Worm (Caenorhabditis elegans) whole organism, L3 larva: ENCODE measurements around the gene fmo-5.

Experiments used
- ZK546.5 ChIP-seq: sonication (generic microtip); optimal IDR thresholded peaks from 2 replicates; lab custom pipeline; 2017; ENCODE audit warnings: missing biosample characterization, missing genetic modification characterization
- ceh-16 ChIP-seq: sonication (generic microtip); optimal IDR thresholded peaks from 2 replicates; lab custom pipeline; 2017; ENCODE audit warnings: missing biosample characterization, missing genetic modification characterization
- ceh-28 ChIP-seq: fragments of 150-350 bp; optimal IDR thresholded peaks from 2 replicates; lab custom pipeline; 2014; ENCODE audit warnings: missing biosample characterization, missing genetic modification reagents, missing genetic modification characterization
- ceh-82 ChIP-seq: fragments of 150-350 bp; optimal IDR thresholded peaks from 2 replicates; lab custom pipeline; 2014; ENCODE audit warnings: missing biosample characterization, missing genetic modification characterization
- mml-1 ChIP-seq: fragments of 150-350 bp; sonication (generic microtip); optimal IDR thresholded peaks from 3 replicates; lab custom pipeline; 2014; ENCODE audit warnings: missing biosample characterization, missing genetic modification characterization
- sea-2 ChIP-seq: fragments of 150-350 bp; sonication (generic microtip); optimal IDR thresholded peaks from 4 replicates; lab custom pipeline; 2014; ENCODE audit warnings: missing biosample characterization, missing genetic modification reagents, missing genetic modification characterization
- skn-1 ChIP-seq: fragments of 150-350 bp; optimal IDR thresholded peaks from 2 replicates; lab custom pipeline; 2014; ENCODE audit warnings: missing biosample characterization, missing genetic modification characterization

DNA sequence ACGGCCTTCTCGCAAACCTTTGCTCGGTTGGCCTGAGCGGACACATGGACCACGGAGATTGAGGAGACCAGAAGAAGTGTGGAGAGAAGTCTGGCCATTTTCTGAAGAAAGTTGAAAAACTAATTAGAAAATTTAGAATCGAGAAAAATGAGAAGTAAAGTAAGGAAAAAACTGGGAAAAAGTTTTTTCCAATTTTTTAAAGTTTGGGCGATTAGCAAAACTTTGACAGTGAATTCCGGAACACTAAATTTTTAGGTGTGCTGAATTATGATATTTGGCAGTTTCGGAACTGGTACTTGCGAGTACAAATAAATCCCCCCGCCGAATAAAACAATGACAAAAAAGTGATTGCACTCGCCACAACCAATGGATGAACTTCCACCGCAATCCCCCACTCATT is 36.7 kb downstream of the fmo-5 start, which contains the start of gene T02B11.3:
- TF ChIP-seq ceh-28 (tag; lab: Kevin White, UChicago) (no peak), skn-1 (no peak), ceh-82 (tag; lab: Kevin White, UChicago) (no peak), ceh-16 (tag; lab: Kevin White, UChicago) (no peak), ZK546.5 (tag; lab: Kevin White, UChicago) (no peak), mml-1 (tag; lab: Kevin White, UChicago) (no peak), sea-2 (no peak)
